Worm (Caenorhabditis elegans) whole organism, late embryonic: ENCODE measurements around the gene C15B12.3.

ENCODE experiments used
- F13H6.1 ChIP-seq: sonication (generic microtip); optimal IDR thresholded peaks from 2 replicates; lab custom pipeline; 2016; ENCODE audit warnings: missing genetic modification characterization, missing compliant biosample characterization
- ama-1 ChIP-seq: fragments of 150-350 bp; optimal IDR thresholded peaks from 2 replicates; lab custom pipeline; 2014
- ceh-30 ChIP-seq: fragments of 150-350 bp; optimal IDR thresholded peaks from 2 replicates; lab custom pipeline; 2014; ENCODE audit warnings: missing biosample characterization, missing genetic modification characterization
- ceh-31 ChIP-seq: sonication (generic microtip); optimal IDR thresholded peaks from 2 replicates; lab custom pipeline; 2016; ENCODE audit warnings: missing genetic modification characterization, missing compliant biosample characterization
- ets-4 ChIP-seq: sonication (generic microtip); optimal IDR thresholded peaks from 2 replicates; lab custom pipeline; 2016; ENCODE audit warnings: missing genetic modification characterization, missing compliant biosample characterization
- fax-1 ChIP-seq: sonication (generic microtip); optimal IDR thresholded peaks from 2 replicates; lab custom pipeline; 2016; ENCODE audit warnings: missing genotype, missing genetic modification characterization, missing compliant biosample characterization
- fkh-10 ChIP-seq: fragments of 150-350 bp; optimal IDR thresholded peaks from 2 replicates; lab custom pipeline; 2014; ENCODE audit warnings: missing biosample characterization, missing genetic modification reagents, missing genetic modification characterization
- fkh-6 ChIP-seq: sonication (generic microtip); optimal IDR thresholded peaks from 2 replicates; lab custom pipeline; 2016; ENCODE audit warnings: missing genetic modification characterization, missing compliant biosample characterization
- gmeb-2 ChIP-seq: sonication (generic microtip); optimal IDR thresholded peaks from 2 replicates; lab custom pipeline; 2016; ENCODE audit warnings: missing genetic modification characterization, inconsistent platforms, missing compliant biosample characterization
- hlh-30 ChIP-seq: sonication (generic microtip); optimal IDR thresholded peaks from 2 replicates; lab custom pipeline; 2017; ENCODE audit warnings: antibody characterized with exemption, missing genetic modification characterization, missing compliant biosample characterization; ENCODE audit not compliant: insufficient read depth
- pat-9 ChIP-seq: fragments of 200-800 bp; sonication (Bioruptor generic); optimal IDR thresholded peaks from 2 replicates; lab custom pipeline; 2018; ENCODE audit warnings: mild to moderate bottlenecking, missing genetic modification characterization, moderate library complexity, missing compliant biosample characterization
- pha-4 ChIP-seq: fragments of 150-350 bp; optimal IDR thresholded peaks from 2 replicates; lab custom pipeline; 2018; ENCODE audit warnings: missing biosample characterization, missing genetic modification reagents, missing genetic modification characterization
- pqm-1 ChIP-seq: sonication (generic microtip); optimal IDR thresholded peaks from 2 replicates; lab custom pipeline; 2016; ENCODE audit warnings: missing genetic modification characterization, missing compliant biosample characterization

DNA sequence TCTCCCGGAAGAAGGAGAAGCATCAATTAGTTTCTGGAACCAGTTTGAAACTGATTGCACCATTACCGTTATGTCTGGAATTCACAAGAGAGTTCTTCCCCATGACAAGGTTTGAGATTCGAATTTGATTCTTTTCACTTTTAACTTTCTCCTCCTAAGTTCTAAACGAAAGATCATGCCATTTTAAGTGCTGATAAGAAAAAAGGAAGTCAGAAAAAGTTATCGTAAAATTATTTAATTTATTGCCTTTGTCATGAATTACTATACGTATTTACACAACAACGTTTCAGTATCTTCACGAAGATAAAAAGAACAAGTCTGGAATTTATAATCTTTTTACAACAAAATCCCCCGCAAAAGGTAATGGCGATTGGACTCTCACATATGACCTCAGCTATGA lies 7.2 kb downstream of the C15B12.3 start:
- TF ChIP-seq ama-1 (no peak), pha-4 (no peak), fkh-10 (no peak), F13H6.1 (tag; lab: Kevin White, UChicago) (no peak), hlh-30 (tag; lab: Kevin White, UChicago) (no peak), fax-1 (tag; lab: Kevin White, UChicago) (no peak), ceh-30 (tag; lab: Kevin White, UChicago) (no peak), ceh-31 (tag; lab: Kevin White, UChicago) (no peak), fkh-6 (tag; lab: Kevin White, UChicago) (no peak), gmeb-2 (tag; lab: Kevin White, UChicago) (no peak), pqm-1 (no peak), ets-4 (tag; lab: Kevin White, UChicago) (no peak), pat-9 (no peak)
